Worm (Caenorhabditis elegans) whole organism, L3 larva: ENCODE results near the gene F35F10.13.

Experiments
- ama-1 ChIP-seq: fragments of 150-350 bp; optimal IDR thresholded peaks from 2 replicates; lab custom pipeline; 2018
- ceh-82 ChIP-seq: fragments of 150-350 bp; optimal IDR thresholded peaks from 2 replicates; lab custom pipeline; 2014; ENCODE audit warnings: missing biosample characterization, missing genetic modification characterization
- elt-1 ChIP-seq: fragments of 150-350 bp; optimal IDR thresholded peaks from 2 replicates; lab custom pipeline; 2014; ENCODE audit warnings: missing biosample characterization, missing genetic modification characterization
- elt-3 ChIP-seq, 3 experiments: fragments of 150-350 bp in 1 of 3; sonication (generic microtip) in 2 of 3; optimal IDR thresholded peaks; 2 replicates in 2 of 3; 4 replicates in 1 of 3; lab custom pipeline; 2014 to 2017; ENCODE audit warnings: missing biosample characterization in 3 of 3, missing genetic modification characterization in 3 of 3
- fkh-10 ChIP-seq: sonication (generic microtip); optimal IDR thresholded peaks from 2 replicates; lab custom pipeline; 2017; ENCODE audit warnings: missing biosample characterization, missing genetic modification reagents, missing genetic modification characterization
- lin-15B ChIP-seq: fragments of 150-350 bp; optimal IDR thresholded peaks from 2 replicates; lab custom pipeline; 2014; ENCODE audit warnings: missing biosample characterization, missing genetic modification characterization
- nfya-1 ChIP-seq: sonication (generic microtip); optimal IDR thresholded peaks from 2 replicates; lab custom pipeline; 2017; ENCODE audit warnings: missing genetic modification characterization, mild to moderate bottlenecking, missing compliant biosample characterization, antibody characterized with exemption, moderate library complexity; ENCODE audit not compliant: insufficient read depth
- nhr-11 ChIP-seq: fragments of 150-350 bp; optimal IDR thresholded peaks from 2 replicates; lab custom pipeline; 2014; ENCODE audit warnings: missing biosample characterization, missing genetic modification characterization
- nhr-23 ChIP-seq: fragments of 150-350 bp; optimal IDR thresholded peaks from 2 replicates; lab custom pipeline; 2014; ENCODE audit warnings: missing biosample characterization, missing genetic modification reagents, missing genetic modification characterization
- snpc-4 ChIP-seq: fragments of 150-350 bp; optimal IDR thresholded peaks from 2 replicates; lab custom pipeline; 2014; ENCODE audit warnings: missing biosample characterization, missing genetic modification characterization

DNA sequence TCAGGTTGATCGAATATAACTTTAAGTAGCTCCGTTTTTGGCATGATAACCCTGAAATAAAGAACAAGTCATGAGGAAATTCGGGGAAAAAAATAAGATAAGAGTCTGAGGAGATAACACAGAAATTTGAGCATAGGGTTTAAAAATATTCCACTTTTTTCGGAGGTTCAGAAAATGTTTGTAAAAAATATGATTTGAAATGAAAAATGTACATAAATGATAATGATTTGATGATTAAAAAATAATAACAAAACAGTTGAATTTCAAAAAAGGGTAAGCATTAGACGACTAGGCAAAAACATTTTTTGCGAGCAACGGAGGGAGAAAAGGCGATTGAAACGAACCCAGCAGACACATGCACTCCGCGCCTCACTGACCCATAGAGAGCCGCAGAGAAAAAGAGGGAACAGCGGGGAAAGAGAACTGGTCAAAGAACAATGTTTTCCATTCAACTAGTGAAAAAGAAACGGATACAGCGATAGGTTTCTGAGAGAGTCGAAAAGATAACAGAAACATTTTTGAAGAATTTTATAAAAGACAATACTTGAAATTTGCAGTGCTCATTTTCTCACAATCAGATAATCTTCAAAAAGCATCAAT, 6.7 kb downstream of the F35F10.13 start, which contains the start of gene arrd-18:
- TF ChIP-seq elt-3 (tag; optimal IDR thresholded peaks at IDR 0.05; lab: Kevin White, UChicago): no peak
- TF ChIP-seq nhr-11 (tag; lab: Kevin White, UChicago): no peak
- TF ChIP-seq snpc-4 (tag; lab: Kevin White, UChicago): peak; percentile 14
- TF ChIP-seq ceh-82 (tag; lab: Kevin White, UChicago): no peak
- no peak for TF ChIP-seq elt-1
- peak; percentile 27 for TF ChIP-seq nfya-1 (tag; lab: Kevin White, UChicago)
- TF ChIP-seq nhr-23 (tag; lab: Kevin White, UChicago): no peak
- no peak for TF ChIP-seq lin-15B (tag; lab: Kevin White, UChicago)
- TF ChIP-seq fkh-10 (GFP tag; lab: Kevin White, UChicago): no peak
- no peak for TF ChIP-seq ama-1 (lab: Kevin White, UChicago)
